Fruit fly (Drosophila melanogaster) whole organism, embryonic: ENCODE results near the gene wrd.

Experiments used
- Antp ChIP-seq: fragments of 200-800 bp; sonication (Bioruptor generic); optimal IDR thresholded peaks from 3 replicates; lab custom pipeline; 2016; ENCODE audit warnings: missing biosample characterization, missing genetic modification characterization
- CG1024 ChIP-seq: fragments of 200-800 bp; sonication (Bioruptor generic); IDR thresholded peaks from 2 replicates; pipeline ENCODE4 v1.3.6; 2022; ENCODE audit warnings: missing biosample characterization, missing genetic modification characterization
- CG10959 ChIP-seq: fragments of 200-800 bp; sonication (Bioruptor generic); IDR thresholded peaks from 2 replicates; pipeline ENCODE4 v1.3.6; 2022; ENCODE audit warnings: missing biosample characterization, missing genetic modification characterization
- CG1233 ChIP-seq: fragments of 200-800 bp; sonication (Bioruptor generic); optimal IDR thresholded peaks from 4 replicates; lab custom pipeline; 2018; ENCODE audit warnings: missing biosample characterization, mild to moderate bottlenecking, missing genetic modification characterization
- CG12744 ChIP-seq: fragments of 200-800 bp; sonication (Bioruptor generic); optimal IDR thresholded peaks from 2 replicates; lab custom pipeline; 2016; ENCODE audit warnings: missing biosample characterization, missing genetic modification characterization
- CG14710 ChIP-seq: fragments of 200-800 bp; sonication (Bioruptor generic); optimal IDR thresholded peaks from 3 replicates; lab custom pipeline; 2019; ENCODE audit warnings: missing biosample characterization, mild to moderate bottlenecking, missing genetic modification characterization, moderate library complexity
- CG14860 ChIP-seq: fragments of 200-800 bp; sonication (Bioruptor generic); IDR thresholded peaks from 3 replicates; pipeline ENCODE4 v1.3.6; 2022; ENCODE audit warnings: missing biosample characterization, missing genetic modification characterization; ENCODE audit not compliant: partially characterized antibody
- CG18011 ChIP-seq: fragments of 200-800 bp; sonication (Bioruptor generic); optimal IDR thresholded peaks from 2 replicates; lab custom pipeline; 2017; ENCODE audit warnings: missing biosample characterization, missing genetic modification characterization, mild to moderate bottlenecking, moderate library complexity, missing genotype
- CG31441 ChIP-seq: fragments of 200-800 bp; sonication (Bioruptor generic); IDR thresholded peaks from 2 replicates; pipeline ENCODE4 v1.3.6; 2022; ENCODE audit warnings: missing biosample characterization, missing genetic modification characterization
- CG32767 ChIP-seq: fragments of 200-800 bp; sonication (Bioruptor generic); IDR thresholded peaks from 2 replicates; pipeline ENCODE4 v1.3.6; 2022; ENCODE audit warnings: missing biosample characterization, missing genetic modification characterization
- CG5180 ChIP-seq: fragments of 200-800 bp; sonication (Bioruptor generic); optimal IDR thresholded peaks from 3 replicates; lab custom pipeline; 2017; ENCODE audit warnings: missing biosample characterization, missing genetic modification characterization, mild to moderate bottlenecking, moderate library complexity, missing genetic modification reagents
- CG6175 ChIP-seq: fragments of 200-800 bp; sonication (Bioruptor generic); IDR thresholded peaks from 3 replicates; pipeline ENCODE4 v1.3.6; 2022; ENCODE audit warnings: missing biosample characterization, missing genetic modification characterization
- CG8089 ChIP-seq: fragments of 200-800 bp; sonication (Bioruptor generic); optimal IDR thresholded peaks from 3 replicates; lab custom pipeline; 2016; ENCODE audit warnings: missing biosample characterization, missing genetic modification characterization
- Dip3 ChIP-seq: fragments of 200-800 bp; sonication (Bioruptor generic); optimal IDR thresholded peaks from 3 replicates; lab custom pipeline; 2016; ENCODE audit warnings: missing biosample characterization, missing genetic modification characterization
- Ets65A ChIP-seq: fragments of 200-800 bp; sonication (Bioruptor generic); peaks from one replicate; lab custom pipeline; 2016; ENCODE audit warnings: missing biosample characterization, missing genetic modification characterization
- H15 ChIP-seq: fragments of 200-800 bp; sonication (Bioruptor generic); IDR thresholded peaks from 3 replicates; pipeline ENCODE4 v1.3.6; 2022; ENCODE audit warnings: missing biosample characterization, missing genetic modification characterization
- HLHmδ ChIP-seq: fragments of 200-800 bp; sonication (Bioruptor generic); optimal IDR thresholded peaks from 2 replicates; lab custom pipeline; 2018; ENCODE audit warnings: missing biosample characterization, mild to moderate bottlenecking, missing genetic modification characterization, moderate library complexity
- Hr3 ChIP-seq: fragments of 200-800 bp; sonication (Bioruptor generic); optimal IDR thresholded peaks from 3 replicates; lab custom pipeline; 2016; ENCODE audit warnings: missing biosample characterization, missing genetic modification characterization
- Lpt ChIP-seq: fragments of >200 bp; optimal IDR thresholded peaks from 2 replicates; lab custom pipeline; 2018; ENCODE audit warnings: missing biosample characterization, missing genetic modification characterization
- MBD-R2 ChIP-seq: fragments of 200-800 bp; sonication (Bioruptor generic); IDR thresholded peaks from 2 replicates; pipeline ENCODE4 v1.3.6; 2022; ENCODE audit warnings: missing biosample characterization, missing genetic modification characterization
- Max ChIP-seq: fragments of 200-800 bp; sonication (Bioruptor generic); optimal IDR thresholded peaks from 2 replicates; lab custom pipeline; 2016; ENCODE audit warnings: missing biosample characterization, mild to moderate bottlenecking, missing genetic modification characterization
- Nf-YB ChIP-seq: fragments of 200-800 bp; sonication (Bioruptor generic); optimal IDR thresholded peaks from 3 replicates; lab custom pipeline; 2019; ENCODE audit warnings: missing biosample characterization, mild to moderate bottlenecking, missing genetic modification characterization, moderate library complexity
- Oaz ChIP-seq: fragments of 200-800 bp; sonication (Bioruptor generic); IDR thresholded peaks from 2 replicates; pipeline ENCODE4 v1.3.6; 2022; ENCODE audit warnings: missing biosample characterization, missing genetic modification characterization
- Optix ChIP-seq: fragments of 200-800 bp; sonication (Bioruptor generic); IDR thresholded peaks from 3 replicates; pipeline ENCODE4 v1.3.6; 2022; ENCODE audit warnings: missing biosample characterization, missing genetic modification characterization
- Pdp1 ChIP-seq, 2 experiments: fragments of 200-800 bp; sonication (Bioruptor generic); optimal IDR thresholded peaks; 3 replicates each; lab custom pipeline; 2016; ENCODE audit warnings: missing biosample characterization in 2 of 2, missing genetic modification characterization in 2 of 2, mild to moderate bottlenecking in 1 of 2, moderate library complexity in 1 of 2
- Ravus ChIP-seq: fragments of 200-800 bp; sonication (Bioruptor generic); IDR thresholded peaks from 2 replicates; pipeline ENCODE4 v1.3.6; 2022; ENCODE audit warnings: missing biosample characterization, missing genetic modification characterization
- Xbp1 ChIP-seq: fragments of 200-800 bp; sonication (Bioruptor generic); optimal IDR thresholded peaks from 3 replicates; lab custom pipeline; 2016; ENCODE audit warnings: missing biosample characterization, mild to moderate bottlenecking, missing genetic modification characterization
- Xrp1 ChIP-seq: fragments of 200-800 bp; sonication (Bioruptor generic); IDR thresholded peaks from 2 replicates; pipeline ENCODE4 v1.3.6; 2022; ENCODE audit warnings: missing biosample characterization, missing genetic modification characterization
- ap ChIP-seq: fragments of 200-800 bp; sonication (Bioruptor generic); IDR thresholded peaks from 2 replicates; pipeline ENCODE4 v1.3.6; 2022; ENCODE audit warnings: missing biosample characterization, missing genetic modification characterization
- chn ChIP-seq: fragments of 200-800 bp; sonication (Bioruptor generic); optimal IDR thresholded peaks from 2 replicates; lab custom pipeline; 2016; ENCODE audit warnings: missing biosample characterization, missing genetic modification characterization
- crol ChIP-seq: fragments of 200-800 bp; sonication (Bioruptor generic); IDR thresholded peaks from 2 replicates; pipeline ENCODE4 v1.3.6; 2022; ENCODE audit warnings: missing biosample characterization, missing genetic modification characterization
- dmrt11E ChIP-seq: fragments of 200-800 bp; sonication (Bioruptor generic); optimal IDR thresholded peaks from 3 replicates; lab custom pipeline; 2018; ENCODE audit warnings: missing biosample characterization, mild to moderate bottlenecking, missing genetic modification characterization, moderate library complexity
- dmrt99B ChIP-seq: fragments of 200-800 bp; sonication (Bioruptor generic); optimal IDR thresholded peaks from 2 replicates; lab custom pipeline; 2018; ENCODE audit warnings: missing biosample characterization, mild to moderate bottlenecking, missing genetic modification characterization, moderate library complexity
- ems ChIP-seq: fragments of 200-800 bp; sonication (Bioruptor generic); optimal IDR thresholded peaks from 3 replicates; lab custom pipeline; 2016; ENCODE audit warnings: missing biosample characterization, missing genetic modification characterization
- esg ChIP-seq: fragments of 200-800 bp; sonication (Bioruptor generic); conservative IDR thresholded peaks from 2 replicates; pipeline ENCODE4 v1.3.6; 2022; ENCODE audit warnings: missing biosample characterization, missing genetic modification characterization
- gce ChIP-seq: fragments of 200-800 bp; sonication (Bioruptor generic); IDR thresholded peaks from 3 replicates; pipeline ENCODE4 v1.3.6; 2022; ENCODE audit warnings: missing biosample characterization, missing genetic modification characterization
- grau ChIP-seq: fragments of 200-800 bp; optimal IDR thresholded peaks from 3 replicates; lab custom pipeline; 2019; ENCODE audit warnings: missing biosample characterization, mild to moderate bottlenecking, missing genetic modification characterization, moderate library complexity
- hbn ChIP-seq: fragments of 200-800 bp; sonication (Bioruptor generic); IDR thresholded peaks from 2 replicates; pipeline ENCODE4 v1.3.6; 2022; ENCODE audit warnings: missing biosample characterization, missing genetic modification characterization; ENCODE audit not compliant: partially characterized antibody
- jumu ChIP-seq: fragments of 200-800 bp; sonication (Bioruptor generic); optimal IDR thresholded peaks from 3 replicates; lab custom pipeline; 2016; ENCODE audit warnings: missing biosample characterization, missing genetic modification characterization
- mld ChIP-seq: fragments of 200-800 bp; sonication (Bioruptor generic); IDR thresholded peaks from 3 replicates; pipeline ENCODE4 v1.3.6; 2022; ENCODE audit warnings: missing biosample characterization, missing genetic modification characterization; ENCODE audit not compliant: partially characterized antibody
- nau ChIP-seq: fragments of 200-800 bp; sonication (Bioruptor generic); optimal IDR thresholded peaks from 3 replicates; lab custom pipeline; 2017; ENCODE audit warnings: missing biosample characterization, mild to moderate bottlenecking, missing genetic modification characterization, missing genetic modification reagents
- onecut ChIP-seq: fragments of 200-800 bp; sonication (Bioruptor generic); IDR thresholded peaks from 2 replicates; pipeline ENCODE4 v1.3.6; 2022; ENCODE audit warnings: missing biosample characterization, missing genetic modification characterization
- org-1 ChIP-seq: fragments of 200-800 bp; sonication (Bioruptor generic); optimal IDR thresholded peaks from 2 replicates; lab custom pipeline; 2017; ENCODE audit warnings: missing biosample characterization, missing genetic modification characterization
- pum ChIP-seq: fragments of 200-800 bp; sonication (Bioruptor generic); optimal IDR thresholded peaks from 2 replicates; lab custom pipeline; 2016; ENCODE audit warnings: missing biosample characterization, missing genetic modification characterization
- sc ChIP-seq, 3 experiments: fragments of >200 bp in 2 of 3; fragments of 200-800 bp in 1 of 3; sonication (Bioruptor generic) in 1 of 3; optimal IDR thresholded peaks; 2 replicates in 2 of 3; 3 replicates in 1 of 3; lab custom pipeline; 2017; ENCODE audit warnings: mild to moderate bottlenecking in 1 of 3, missing biosample characterization in 1 of 3, missing genetic modification characterization in 1 of 3, missing genetic modification reagents in 1 of 3
- slbo ChIP-seq: fragments of 200-800 bp; sonication (Bioruptor generic); IDR thresholded peaks from 2 replicates; pipeline ENCODE4 v1.3.6; 2022; ENCODE audit warnings: missing biosample characterization, missing genetic modification characterization
- trem ChIP-seq: fragments of 200-800 bp; optimal IDR thresholded peaks from 3 replicates; lab custom pipeline; 2019; ENCODE audit warnings: missing biosample characterization, mild to moderate bottlenecking, missing genetic modification characterization, moderate library complexity
- twi ChIP-seq: fragments of 200-800 bp; optimal IDR thresholded peaks from 2 replicates; lab custom pipeline; 2019; ENCODE audit warnings: missing biosample characterization, mild to moderate bottlenecking, missing genetic modification characterization, moderate library complexity
- unc-4 ChIP-seq: fragments of 200-800 bp; sonication (Bioruptor generic); IDR thresholded peaks from 2 replicates; pipeline ENCODE4 v1.3.6; 2022; ENCODE audit warnings: missing biosample characterization, missing genetic modification characterization; ENCODE audit not compliant: partially characterized antibody
- z ChIP-seq: fragments of 200-800 bp; sonication (Bioruptor generic); IDR thresholded peaks from 3 replicates; pipeline ENCODE4 v1.3.6; 2022; ENCODE audit warnings: missing biosample characterization, missing genetic modification characterization

wrd gene

dm6 chr3R:18220211-18220749 is 52.7 kb downstream of the wrd start, which contains the start of the genes CG7988 and CG7183 (continued):
- peak; percentile 98 for TF ChIP-seq grau
- peak; percentile 99 for TF ChIP-seq dmrt11E (tag; lab: Kevin White, UChicago)
- TF ChIP-seq Pdp1 (GFP tag; optimal IDR thresholded peaks at IDR 0.05; lab: Kevin White, UChicago), result peak; percentile 94 to 95
- peak; percentile 92 for TF ChIP-seq onecut (GFP tag; lab: Robert Waterston, UW)
- peak; percentile 72 for TF ChIP-seq crol (GFP tag; lab: Robert Waterston, UW)
- TF ChIP-seq CG14710 (tag; lab: Kevin White, UChicago), result peak; percentile 98
- TF ChIP-seq CG12744, result peak; percentile 94
- peak; percentile 88 for TF ChIP-seq CG18011 (GFP tag; lab: Kevin White, UChicago)
- TF ChIP-seq CG8089, result peak; percentile 94
- TF ChIP-seq hbn (GFP tag; lab: Robert Waterston, UW), result no peak
- TF ChIP-seq twi, result peak; percentile 97
- peak; percentile 96 for TF ChIP-seq gce (GFP tag; lab: Robert Waterston, UW)
- peak; percentile 96 for TF ChIP-seq pum
- TF ChIP-seq ems (GFP tag; lab: Kevin White, UChicago), result peak; percentile 93
- TF ChIP-seq slbo (GFP tag; lab: Robert Waterston, UW), result peak; percentile 99
- peak; percentile 88 for TF ChIP-seq Antp (GFP tag; lab: Kevin White, UChicago)
- TF ChIP-seq H15 (GFP tag; lab: Robert Waterston, UW), result peak; percentile 98
- no peak for TF ChIP-seq sc (optimal IDR thresholded peaks at IDR 0.05; lab: Kevin White, UChicago)
- peak; percentile 97 for TF ChIP-seq sc (GFP tag; optimal IDR thresholded peaks at IDR 0.05; lab: Kevin White, UChicago)
- TF ChIP-seq Nf-YB (GFP tag; lab: Kevin White, UChicago), result peak; percentile 89
- peak; percentile 98 for TF ChIP-seq CG32767
- peak; percentile 98 for TF ChIP-seq Xbp1 (GFP tag; lab: Kevin White, UChicago)
- peak; percentile 98 for TF ChIP-seq ap (GFP tag; lab: Robert Waterston, UW)
- peak; percentile 96 for TF ChIP-seq Ravus
- TF ChIP-seq mld (GFP tag; lab: Robert Waterston, UW), result no peak
- no peak for TF ChIP-seq Lpt (GFP tag; lab: Kevin White, UChicago)
- TF ChIP-seq dmrt99B, result peak; percentile 98
- no peak for TF ChIP-seq nau (GFP tag; lab: Kevin White, UChicago)
- TF ChIP-seq chn (GFP tag; lab: Kevin White, UChicago), result peak; percentile 96
- TF ChIP-seq CG31441 (GFP tag; lab: Robert Waterston, UW), result peak; percentile 97
- no peak for TF ChIP-seq HLHmδ (GFP tag; lab: Kevin White, UChicago)
- TF ChIP-seq trem (tag; lab: Kevin White, UChicago), result peak; percentile 97
- TF ChIP-seq unc-4 (GFP tag; lab: Robert Waterston, UW), result peak; percentile 20; the same call in 1 of the 2 replicates
- no peak for TF ChIP-seq CG14860 (GFP tag; lab: Robert Waterston, UW)
- TF ChIP-seq CG5180, result peak; percentile 75
- TF ChIP-seq Optix (GFP tag; lab: Robert Waterston, UW), result no peak
- peak; percentile 74; the same call in 1 of the 3 replicates for TF ChIP-seq z (GFP tag; lab: Robert Waterston, UW)
- TF ChIP-seq Hr3, result peak; percentile 99
- TF ChIP-seq CG6175 (GFP tag; lab: Robert Waterston, UW), result peak; percentile 93
- peak; percentile 93 for TF ChIP-seq org-1
- peak; percentile 99 for TF ChIP-seq Xrp1 (GFP tag; lab: Robert Waterston, UW)
- peak; percentile 98 for TF ChIP-seq esg (GFP tag; lab: Robert Waterston, UW)
- peak; percentile 93 for TF ChIP-seq jumu
- TF ChIP-seq CG1024 (GFP tag; lab: Robert Waterston, UW), result peak; percentile 94
- peak; percentile 96 for TF ChIP-seq CG1233
- peak; percentile 97 for TF ChIP-seq Ets65A (GFP tag; lab: Kevin White, UChicago)
- peak; percentile 94 for TF ChIP-seq Dip3
- peak; percentile 99 for TF ChIP-seq MBD-R2 (GFP tag; lab: Robert Waterston, UW)
- peak; percentile 97 for TF ChIP-seq CG10959
- TF ChIP-seq Max (GFP tag; lab: Kevin White, UChicago), result peak; percentile 96
- TF ChIP-seq Oaz (GFP tag; lab: Robert Waterston, UW), result peak; percentile 95
